Worm (Caenorhabditis elegans) whole organism, midembryonic: ENCODE results near the gene asp-15.
"Not testable (repeated sequence)": the region's sequence is repeated elsewhere in the genome, so short reads cannot be mapped to it uniquely, and the experiment has no call there.

Source experiments
- T22C8.4 ChIP-seq: fragments of 200-800 bp; sonication (Bioruptor generic); IDR thresholded peaks from 2 replicates; pipeline ENCODE4 v1.3.6; 2022; ENCODE audit warnings: missing genetic modification characterization, missing compliant biosample characterization
- cog-1 ChIP-seq: sonication (generic microtip); optimal IDR thresholded peaks from 2 replicates; lab custom pipeline; 2016; ENCODE audit warnings: missing genetic modification characterization, missing compliant biosample characterization
- ref-1 ChIP-seq: fragments of 200-800 bp; sonication (Bioruptor generic); conservative IDR thresholded peaks from 2 replicates; pipeline ENCODE4 v1.3.6; 2022; ENCODE audit warnings: missing genetic modification reagents, missing genetic modification characterization, missing compliant biosample characterization
- tab-1 ChIP-seq: fragments of 200-800 bp; sonication (Bioruptor generic); IDR thresholded peaks from 2 replicates; pipeline ENCODE4 v1.3.6; 2022; ENCODE audit warnings: missing genetic modification characterization, missing compliant biosample characterization
- ztf-23 ChIP-seq: fragments of 200-800 bp; sonication (Bioruptor generic); IDR thresholded peaks from 2 replicates; pipeline ENCODE4 v1.3.6; 2022; ENCODE audit warnings: missing genetic modification reagents, missing genetic modification characterization, missing compliant biosample characterization
- ztf-29 ChIP-seq: fragments of 200-800 bp; sonication (Bioruptor generic); IDR thresholded peaks from 2 replicates; pipeline ENCODE4 v1.3.6; 2022; ENCODE audit warnings: missing genetic modification reagents, missing genetic modification characterization, missing compliant biosample characterization

DNA sequence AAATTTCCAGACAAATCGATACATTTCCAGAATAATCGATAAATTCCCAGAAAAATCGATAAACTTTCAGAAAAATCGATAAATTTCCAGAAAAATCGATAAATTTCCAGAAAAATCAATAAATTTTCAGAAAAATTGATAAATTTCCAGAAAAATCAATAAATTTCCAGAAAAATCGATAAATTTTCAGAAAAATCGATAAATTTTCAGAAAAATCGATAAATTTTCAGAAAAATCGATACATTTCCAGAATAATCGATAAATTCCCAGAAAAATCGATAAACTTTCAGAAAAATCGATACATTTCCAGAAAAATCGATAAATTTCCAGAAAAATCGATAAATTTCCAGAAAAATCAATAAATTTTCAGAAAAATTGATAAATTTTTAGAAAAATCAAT lies 17.9 kb downstream of the asp-15 start:
- TF ChIP-seq cog-1 (tag; lab: Kevin White, UChicago); ref-1; tab-1; ztf-23 (GFP tag; lab: Robert Waterston, UW); ztf-29 (GFP tag; lab: Robert Waterston, UW): not testable (repeated sequence)
- TF ChIP-seq T22C8.4 (GFP tag; lab: Robert Waterston, UW), result peak; percentile 82
